Worm (Caenorhabditis elegans) whole organism, L4/young adult: ENCODE measurements around the gene twk-35.

Experiments
- W03F9.2 ChIP-seq: fragments of 150-350 bp; optimal IDR thresholded peaks from 2 replicates; lab custom pipeline; 2014; ENCODE audit warnings: missing biosample characterization, missing genetic modification characterization
- dao-5 ChIP-seq: sonication (generic microtip); optimal IDR thresholded peaks from 2 replicates; lab custom pipeline; 2016; ENCODE audit warnings: missing genotype, missing genetic modification characterization, moderate library complexity, missing compliant biosample characterization
- him-1 ChIP-seq: sonication (generic microtip); optimal IDR thresholded peaks from 2 replicates; lab custom pipeline; 2016; ENCODE audit warnings: missing genotype, missing genetic modification reagents, missing genetic modification characterization, missing compliant biosample characterization

DNA sequence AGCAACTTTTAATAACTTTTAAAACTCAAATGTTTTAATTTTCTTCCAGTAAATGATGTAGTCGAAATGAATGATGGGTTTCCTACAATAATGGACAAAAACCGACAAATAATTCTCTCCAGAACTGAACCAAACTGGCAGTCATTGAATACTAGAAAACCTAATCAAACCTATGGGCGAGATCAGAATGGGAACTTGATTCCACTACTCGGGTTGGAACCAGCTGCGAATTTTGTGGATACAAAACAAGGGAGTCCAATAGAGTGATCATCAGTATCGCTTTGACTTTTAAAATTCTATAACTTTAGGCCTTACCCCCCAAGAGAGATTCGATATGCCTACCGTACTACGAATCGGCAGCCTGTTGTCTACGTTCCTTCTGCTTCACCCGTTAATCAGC is 36.2 kb upstream of the twk-35 start:
- TF ChIP-seq W03F9.2 (tag; lab: Kevin White, UChicago): no peak
- TF ChIP-seq him-1: no peak
- TF ChIP-seq dao-5: no peak
